Fruit fly (Drosophila melanogaster): ENCODE data around the gene CG14223.

Gene CG14223

DNA sequence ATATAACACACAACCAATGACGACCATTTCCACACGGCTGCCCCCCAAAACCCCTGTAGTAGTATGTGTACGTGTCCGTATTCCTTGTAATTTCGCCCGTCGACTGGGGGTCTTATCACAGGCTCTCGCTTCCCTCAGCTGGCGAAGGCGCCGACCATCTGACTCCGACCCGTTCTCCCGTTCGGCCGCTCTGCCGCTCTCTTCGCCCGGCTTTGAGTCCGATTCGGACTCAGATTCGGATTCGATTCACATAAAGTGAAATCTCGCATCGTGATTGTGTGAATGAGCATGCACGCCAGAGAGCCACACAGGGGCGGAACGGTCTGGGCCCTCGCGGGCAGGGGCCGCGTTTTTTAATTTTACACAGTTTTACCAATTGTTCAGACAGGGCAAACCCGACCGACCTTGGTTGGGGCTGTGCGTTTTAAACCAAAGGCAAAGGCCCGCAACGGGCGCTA, 1.9 kb upstream of the CG14223 start (continued):
- TF ChIP-seq CG4820 (GFP tag; optimal IDR thresholded peaks at IDR 0.05): no peak
- TF ChIP-seq lab (GFP tag; optimal IDR thresholded peaks at IDR 0.05): no peak
- peak; percentile 81 for TF ChIP-seq Opbp (GFP tag; IDR thresholded peaks at IDR 0.05; ENCODE audit: partially characterized antibody)
- TF ChIP-seq CG31388 (GFP tag; optimal IDR thresholded peaks at IDR 0.05): no peak
- TF ChIP-seq CG5953 (GFP tag; IDR thresholded peaks at IDR 0.05): peak; percentile 43; the same call in 1 of the 2 replicates
- no peak for TF ChIP-seq Doc3 (GFP tag; IDR thresholded peaks at IDR 0.05; ENCODE audit: partially characterized antibody)
- no peak for TF ChIP-seq tx (GFP tag; optimal IDR thresholded peaks at IDR 0.05)
- no peak for TF ChIP-seq gcm2 (GFP tag; optimal IDR thresholded peaks at IDR 0.05)
- TF ChIP-seq MBD-R2 (GFP tag; IDR thresholded peaks at IDR 0.05): 0 out of 2 replicates have a peak, but pooled peaks have one; percentile 23
- TF ChIP-seq tll (GFP tag; optimal IDR thresholded peaks at IDR 0.05): no peak
- TF ChIP-seq caup (GFP tag; optimal IDR thresholded peaks at IDR 0.05; ENCODE audit: severe bottlenecking): no peak
- peak; percentile 31 for TF ChIP-seq CG12769 (tag; optimal IDR thresholded peaks at IDR 0.05)
- no peak for TF ChIP-seq CG17568 (GFP tag; optimal IDR thresholded peaks at IDR 0.05)
- no peak for TF ChIP-seq CG6654 (GFP tag; optimal IDR thresholded peaks at IDR 0.05)
- TF ChIP-seq odd (GFP tag; optimal IDR thresholded peaks at IDR 0.05): no peak
- TF ChIP-seq CG8089 (GFP tag; optimal IDR thresholded peaks at IDR 0.05): peak; percentile 8
- peak; percentile 53; the same call in 1 of the 2 replicates for TF ChIP-seq CG32772 (GFP tag; IDR thresholded peaks at IDR 0.05)
- no peak for TF ChIP-seq CG2202 (tag; optimal IDR thresholded peaks at IDR 0.05)
- TF ChIP-seq NC2β (GFP tag; optimal IDR thresholded peaks at IDR 0.05): peak; percentile 2
- peak; percentile 60 for TF ChIP-seq sisA (GFP tag; IDR thresholded peaks at IDR 0.05)
- TF ChIP-seq sqz (GFP tag; optimal IDR thresholded peaks at IDR 0.05): no peak
- TF ChIP-seq peb (GFP tag; IDR thresholded peaks at IDR 0.05): peak; percentile 37; the same call in 1 of the 2 replicates
- no peak for TF ChIP-seq Eip74EF (GFP tag; optimal IDR thresholded peaks at IDR 0.05)
- peak; percentile 75 for TF ChIP-seq sens (GFP tag)
- TF ChIP-seq CG18764 (GFP tag; optimal IDR thresholded peaks at IDR 0.05): no peak
- TF ChIP-seq CG10366 (GFP tag; IDR thresholded peaks at IDR 0.05): peak; percentile 44
- TF ChIP-seq CG10147 (GFP tag; optimal IDR thresholded peaks at IDR 0.05): peak; percentile 8
- TF ChIP-seq Deaf1 (tag; optimal IDR thresholded peaks at IDR 0.05): peak; percentile 43
- no peak for TF ChIP-seq Sin3A (optimal IDR thresholded peaks at IDR 0.05)
- no peak for TF ChIP-seq tap (tag; optimal IDR thresholded peaks at IDR 0.05)
- TF ChIP-seq CG7271 (tag; optimal IDR thresholded peaks at IDR 0.05): no peak
- peak; percentile 92 for TF ChIP-seq Med (GFP tag)
- TF ChIP-seq CG14667 (GFP tag; IDR thresholded peaks at IDR 0.05): peak; percentile 35; the same call in 1 of the 2 replicates
- TF ChIP-seq sob (GFP tag; IDR thresholded peaks at IDR 0.05): peak; percentile 75
- TF ChIP-seq gem (tag; optimal IDR thresholded peaks at IDR 0.05): peak; percentile 23
- no peak for TF ChIP-seq CG5180 (GFP tag; optimal IDR thresholded peaks at IDR 0.05)
- peak; percentile 30; the same call in 1 of the 3 replicates for TF ChIP-seq ken (GFP tag; IDR thresholded peaks at IDR 0.05)
- TF ChIP-seq org-1 (GFP tag; optimal IDR thresholded peaks at IDR 0.05): no peak
- TF ChIP-seq unc-4 (GFP tag; IDR thresholded peaks at IDR 0.05; ENCODE audit: partially characterized antibody): no peak
- TF ChIP-seq corto (GFP tag; optimal IDR thresholded peaks at IDR 0.05): no peak
- TF ChIP-seq pb (GFP tag; optimal IDR thresholded peaks at IDR 0.05): no peak
- no peak for TF ChIP-seq ap (GFP tag; IDR thresholded peaks at IDR 0.05)
- TF ChIP-seq Neu2 (GFP tag; optimal IDR thresholded peaks at IDR 0.05; ENCODE audit: borderline replicate concordance): no peak
- no peak for TF ChIP-seq CrebB (tag; optimal IDR thresholded peaks at IDR 0.05)
- TF ChIP-seq Spps (tag; optimal IDR thresholded peaks at IDR 0.05): no peak
- TF ChIP-seq CG8359 (GFP tag; optimal IDR thresholded peaks at IDR 0.05; ENCODE audit: borderline replicate concordance): no peak
- no peak for TF ChIP-seq Max (GFP tag; optimal IDR thresholded peaks at IDR 0.05)
- TF ChIP-seq BtbVII (GFP tag; optimal IDR thresholded peaks at IDR 0.05): no peak
- TF ChIP-seq CG4730 (GFP tag; IDR thresholded peaks at IDR 0.05): no peak
- TF ChIP-seq mld (GFP tag; IDR thresholded peaks at IDR 0.05; ENCODE audit: partially characterized antibody): no peak

Data from whole organism, embryonic.